Fruit fly (Drosophila melanogaster) whole organism: Measurements from ENCODE around the gene ko.

Experiments
- CG8478 ChIP-seq: fragments of >200 bp; optimal IDR thresholded peaks from 2 replicates; lab custom pipeline; 2018; ENCODE audit warnings: inconsistent platforms
- EcR ChIP-seq, 2 experiments: fragments of >200 bp; optimal IDR thresholded peaks; 2 replicates each; lab custom pipeline; 2017; ENCODE audit warnings: missing biosample characterization in 2 of 2, missing genetic modification characterization in 2 of 2, missing genetic modification reagents in 2 of 2
- pan ChIP-seq: fragments of >200 bp; optimal IDR thresholded peaks from 2 replicates; lab custom pipeline; 2017
- psq ChIP-seq: fragments of >200 bp; optimal IDR thresholded peaks from 2 replicates; lab custom pipeline; 2017
- usp ChIP-seq: fragments of >200 bp; optimal IDR thresholded peaks from 2 replicates; lab custom pipeline; 2017; ENCODE audit warnings: missing biosample characterization, missing genetic modification characterization, mixed read lengths

dm6 chr3L:21098602-21099001, 32.4 kb downstream of the ko start:
- TF ChIP-seq psq (lab: Kevin White, UChicago) (no peak), pan (no peak), usp (GFP tag; lab: Kevin White, UChicago) (no peak), CG8478 (lab: Kevin White, UChicago) (no peak), EcR (GFP tag; optimal IDR thresholded peaks at IDR 0.05; lab: Kevin White, UChicago) (no peak)
